Worm (Caenorhabditis elegans) whole organism, L3 larva: ENCODE results near the gene grl-20.

ENCODE experiments used
- R02D3.7 ChIP-seq: fragments of 150-350 bp; optimal IDR thresholded peaks from 2 replicates; lab custom pipeline; 2014; ENCODE audit warnings: missing biosample characterization, missing genetic modification characterization
- ZK546.5 ChIP-seq: sonication (generic microtip); optimal IDR thresholded peaks from 2 replicates; lab custom pipeline; 2017; ENCODE audit warnings: missing biosample characterization, missing genetic modification characterization
- aly-2 ChIP-seq: fragments of 150-350 bp; optimal IDR thresholded peaks from 2 replicates; lab custom pipeline; 2014; ENCODE audit warnings: missing biosample characterization, missing genetic modification characterization
- ama-1 ChIP-seq: fragments of 150-350 bp; optimal IDR thresholded peaks from 2 replicates; lab custom pipeline; 2018
- ceh-16 ChIP-seq: sonication (generic microtip); optimal IDR thresholded peaks from 2 replicates; lab custom pipeline; 2017; ENCODE audit warnings: missing biosample characterization, missing genetic modification characterization
- ceh-28 ChIP-seq: fragments of 150-350 bp; optimal IDR thresholded peaks from 2 replicates; lab custom pipeline; 2014; ENCODE audit warnings: missing biosample characterization, missing genetic modification reagents, missing genetic modification characterization
- ceh-82 ChIP-seq: fragments of 150-350 bp; optimal IDR thresholded peaks from 2 replicates; lab custom pipeline; 2014; ENCODE audit warnings: missing biosample characterization, missing genetic modification characterization
- ceh-9 ChIP-seq: sonication (generic microtip); optimal IDR thresholded peaks from 2 replicates; lab custom pipeline; 2018; ENCODE audit warnings: missing biosample characterization, missing genetic modification characterization
- daf-12 ChIP-seq: fragments of 150-350 bp; optimal IDR thresholded peaks from 2 replicates; lab custom pipeline; 2014; ENCODE audit warnings: missing biosample characterization, missing genetic modification reagents, missing genetic modification characterization
- egl-27 ChIP-seq: sonication (generic microtip); optimal IDR thresholded peaks from 4 replicates; lab custom pipeline; 2017; ENCODE audit warnings: missing biosample characterization, missing genetic modification reagents, missing genetic modification characterization
- egl-5 ChIP-seq: fragments of 150-350 bp; optimal IDR thresholded peaks from 2 replicates; lab custom pipeline; 2017; ENCODE audit warnings: missing biosample characterization, missing genetic modification reagents, missing genetic modification characterization, inconsistent platforms
- elt-1 ChIP-seq: fragments of 150-350 bp; optimal IDR thresholded peaks from 2 replicates; lab custom pipeline; 2014; ENCODE audit warnings: missing biosample characterization, missing genetic modification characterization
- elt-2 ChIP-seq: sonication (generic microtip); optimal IDR thresholded peaks from 2 replicates; lab custom pipeline; 2016; ENCODE audit warnings: missing genetic modification reagents, mild to moderate bottlenecking, missing genetic modification characterization, missing compliant biosample characterization
- elt-3 ChIP-seq, 3 experiments: fragments of 150-350 bp in 1 of 3; sonication (generic microtip) in 2 of 3; optimal IDR thresholded peaks; 2 replicates in 2 of 3; 4 replicates in 1 of 3; lab custom pipeline; 2014 to 2017; ENCODE audit warnings: missing biosample characterization in 3 of 3, missing genetic modification characterization in 3 of 3
- eor-1 ChIP-seq, 2 experiments: fragments of 150-350 bp; optimal IDR thresholded peaks; 2 replicates each; lab custom pipeline; 2014 to 2018; ENCODE audit warnings: missing biosample characterization in 2 of 2, missing genetic modification characterization in 2 of 2
- fkh-10 ChIP-seq: sonication (generic microtip); optimal IDR thresholded peaks from 2 replicates; lab custom pipeline; 2017; ENCODE audit warnings: missing biosample characterization, missing genetic modification reagents, missing genetic modification characterization
- fkh-2 ChIP-seq: fragments of 150-350 bp; optimal IDR thresholded peaks from 2 replicates; lab custom pipeline; 2014; ENCODE audit warnings: missing biosample characterization, missing genetic modification reagents, missing genetic modification characterization
- fos-1 ChIP-seq: fragments of 150-350 bp; optimal IDR thresholded peaks from 2 replicates; lab custom pipeline; 2014; ENCODE audit warnings: missing biosample characterization, missing genetic modification characterization
- hmg-11 ChIP-seq: sonication (generic microtip); optimal IDR thresholded peaks from 2 replicates; lab custom pipeline; 2016; ENCODE audit warnings: missing genetic modification characterization, missing compliant biosample characterization
- jun-1 ChIP-seq: fragments of 150-350 bp; optimal IDR thresholded peaks from 2 replicates; lab custom pipeline; 2014; ENCODE audit warnings: missing biosample characterization, missing genetic modification reagents, missing genetic modification characterization
- lin-15B ChIP-seq: fragments of 150-350 bp; optimal IDR thresholded peaks from 2 replicates; lab custom pipeline; 2014; ENCODE audit warnings: missing biosample characterization, missing genetic modification characterization
- lin-39 ChIP-seq: fragments of 150-350 bp; optimal IDR thresholded peaks from 2 replicates; lab custom pipeline; 2018; ENCODE audit warnings: missing biosample characterization, missing genetic modification reagents, missing genetic modification characterization
- lsy-12 ChIP-seq: sonication (generic microtip); optimal IDR thresholded peaks from 2 replicates; lab custom pipeline; 2016; ENCODE audit warnings: mild to moderate bottlenecking, missing genetic modification characterization, missing compliant biosample characterization
- mdl-1 ChIP-seq: fragments of 150-350 bp; optimal IDR thresholded peaks from 2 replicates; lab custom pipeline; 2014; ENCODE audit warnings: missing biosample characterization, missing genetic modification characterization
- mml-1 ChIP-seq: fragments of 150-350 bp; sonication (generic microtip); optimal IDR thresholded peaks from 3 replicates; lab custom pipeline; 2014; ENCODE audit warnings: missing biosample characterization, missing genetic modification characterization
- nfya-1 ChIP-seq: sonication (generic microtip); optimal IDR thresholded peaks from 2 replicates; lab custom pipeline; 2017; ENCODE audit warnings: missing genetic modification characterization, mild to moderate bottlenecking, missing compliant biosample characterization, antibody characterized with exemption, moderate library complexity; ENCODE audit not compliant: insufficient read depth
- nhr-11 ChIP-seq: fragments of 150-350 bp; optimal IDR thresholded peaks from 2 replicates; lab custom pipeline; 2014; ENCODE audit warnings: missing biosample characterization, missing genetic modification characterization
- nhr-12 ChIP-seq: fragments of 150-350 bp; optimal IDR thresholded peaks from 2 replicates; lab custom pipeline; 2014; ENCODE audit warnings: missing biosample characterization, missing genetic modification characterization
- nhr-23 ChIP-seq: fragments of 150-350 bp; optimal IDR thresholded peaks from 2 replicates; lab custom pipeline; 2014; ENCODE audit warnings: missing biosample characterization, missing genetic modification reagents, missing genetic modification characterization
- nhr-237 ChIP-seq: fragments of 150-350 bp; optimal IDR thresholded peaks from 2 replicates; lab custom pipeline; 2014; ENCODE audit warnings: missing biosample characterization, missing genetic modification characterization
- nhr-25 ChIP-seq: sonication (generic microtip); optimal IDR thresholded peaks from 2 replicates; lab custom pipeline; 2017; ENCODE audit warnings: missing biosample characterization, missing genetic modification characterization
- nhr-28 ChIP-seq: fragments of 150-350 bp; optimal IDR thresholded peaks from 2 replicates; lab custom pipeline; 2014; ENCODE audit warnings: missing biosample characterization, missing genetic modification characterization
- nhr-43 ChIP-seq: sonication (generic microtip); optimal IDR thresholded peaks from 2 replicates; lab custom pipeline; 2016; ENCODE audit warnings: mild to moderate bottlenecking, missing genetic modification characterization, missing compliant biosample characterization; ENCODE audit not compliant: poor library complexity, severe bottlenecking
- nhr-67 ChIP-seq: fragments of 150-350 bp; optimal IDR thresholded peaks from 2 replicates; lab custom pipeline; 2014; ENCODE audit warnings: missing biosample characterization, missing genetic modification characterization
- nhr-76 ChIP-seq: fragments of 150-350 bp; sonication (generic microtip); optimal IDR thresholded peaks from 5 replicates; lab custom pipeline; 2014; ENCODE audit warnings: missing biosample characterization, missing genetic modification characterization
- nhr-77 ChIP-seq: fragments of 150-350 bp; optimal IDR thresholded peaks from 2 replicates; lab custom pipeline; 2014; ENCODE audit warnings: missing biosample characterization, missing genetic modification characterization
- pha-4 ChIP-seq: fragments of 150-350 bp; optimal IDR thresholded peaks from 2 replicates; lab custom pipeline; 2014; ENCODE audit warnings: missing biosample characterization, missing genetic modification reagents, missing genetic modification characterization
- pqm-1 ChIP-seq: fragments of 150-350 bp; optimal IDR thresholded peaks from 2 replicates; lab custom pipeline; 2017; ENCODE audit warnings: missing biosample characterization, missing genetic modification characterization, inconsistent platforms
- sea-2 ChIP-seq: fragments of 150-350 bp; sonication (generic microtip); optimal IDR thresholded peaks from 4 replicates; lab custom pipeline; 2014; ENCODE audit warnings: missing biosample characterization, missing genetic modification reagents, missing genetic modification characterization
- skn-1 ChIP-seq: fragments of 150-350 bp; optimal IDR thresholded peaks from 2 replicates; lab custom pipeline; 2014; ENCODE audit warnings: missing biosample characterization, missing genetic modification characterization
- snpc-4 ChIP-seq: fragments of 150-350 bp; optimal IDR thresholded peaks from 2 replicates; lab custom pipeline; 2014; ENCODE audit warnings: missing biosample characterization, missing genetic modification characterization
- tbx-2 ChIP-seq: sonication (generic microtip); optimal IDR thresholded peaks from 2 replicates; lab custom pipeline; 2016; ENCODE audit warnings: mild to moderate bottlenecking, missing genetic modification characterization, missing compliant biosample characterization
- unc-39 ChIP-seq: sonication (generic microtip); optimal IDR thresholded peaks from 4 replicates; lab custom pipeline; 2017; ENCODE audit warnings: missing biosample characterization, missing genetic modification characterization
- unc-62 ChIP-seq: fragments of 150-350 bp; sonication (generic microtip); optimal IDR thresholded peaks from 4 replicates; lab custom pipeline; 2014; ENCODE audit warnings: missing biosample characterization, missing genetic modification reagents, missing genetic modification characterization
- zag-1 ChIP-seq: fragments of 150-350 bp; optimal IDR thresholded peaks from 2 replicates; lab custom pipeline; 2014; ENCODE audit warnings: missing biosample characterization, missing genetic modification characterization
- ztf-11 ChIP-seq: fragments of 150-350 bp; optimal IDR thresholded peaks from 2 replicates; lab custom pipeline; 2014; ENCODE audit warnings: missing biosample characterization, missing genetic modification characterization
- ztf-4 ChIP-seq: fragments of 150-350 bp; optimal IDR thresholded peaks from 2 replicates; lab custom pipeline; 2014; ENCODE audit warnings: missing biosample characterization, missing genetic modification characterization

The grl-20 gene

ce11 chrIV:2128761-2129160 lies at the start of gene grl-20:
grl-20 (minus strand) TSS chrIV:2128861.
- TF ChIP-seq ZK546.5 (tag; lab: Kevin White, UChicago) (no peak), ceh-82 (tag; lab: Kevin White, UChicago) (no peak), fkh-10 (GFP tag; lab: Kevin White, UChicago) (no peak), egl-27 (tag; lab: Kevin White, UChicago) (no peak), jun-1 (no peak), unc-39 (no peak), ztf-4 (tag; lab: Kevin White, UChicago) (no peak), daf-12 (tag; lab: Kevin White, UChicago) (no peak), nhr-43 (tag; lab: Kevin White, UChicago) (no peak)
- TF ChIP-seq, all 47 proteins: peak for 0

- no peak for TF ChIP-seq sea-2 (GFP tag; lab: Kevin White, UChicago)
- peak; percentile 16 for TF ChIP-seq egl-27 (tag; lab: Kevin White, UChicago)
- TF ChIP-seq mdl-1 (tag; lab: Kevin White, UChicago) = no peak
- no peak for TF ChIP-seq egl-5
- no peak for TF ChIP-seq nhr-237 (tag; lab: Kevin White, UChicago)
- TF ChIP-seq unc-39 = no peak
- no peak for TF ChIP-seq unc-62
- TF ChIP-seq skn-1 (tag; lab: Kevin White, UChicago) = peak; percentile 81
- no peak for TF ChIP-seq nhr-77 (tag; lab: Kevin White, UChicago)
- peak; percentile 77 for TF ChIP-seq nhr-43 (tag; lab: Kevin White, UChicago)
- no peak for TF ChIP-seq ztf-4 (tag; lab: Kevin White, UChicago)
- TF ChIP-seq pha-4 (tag; lab: Kevin White, UChicago) = peak; percentile 78
- TF ChIP-seq nhr-11 (tag; lab: Kevin White, UChicago) = peak; percentile 15
- no peak for TF ChIP-seq fos-1 (tag; lab: Kevin White, UChicago)
- TF ChIP-seq tbx-2 (tag; lab: Kevin White, UChicago) = peak; percentile 79
- peak; percentile 68 for TF ChIP-seq nhr-25 (tag; lab: Kevin White, UChicago)
- peak; percentile 24 for TF ChIP-seq ama-1 (lab: Kevin White, UChicago)
- TF ChIP-seq nhr-28 (tag; lab: Kevin White, UChicago) = no peak
- peak; percentile 76 for TF ChIP-seq lsy-12 (tag; lab: Kevin White, UChicago)
- TF ChIP-seq mml-1 (tag; lab: Kevin White, UChicago) = no peak
- TF ChIP-seq R02D3.7 (tag; lab: Kevin White, UChicago) = peak; percentile 65
- no peak for TF ChIP-seq daf-12 (tag; lab: Kevin White, UChicago)
- TF ChIP-seq jun-1 = peak; percentile 81
- TF ChIP-seq elt-3 (tag; optimal IDR thresholded peaks at IDR 0.05; lab: Kevin White, UChicago) = no peak
- TF ChIP-seq nhr-12 = no peak
- peak; percentile 68 for TF ChIP-seq snpc-4 (tag; lab: Kevin White, UChicago)
- peak; percentile 84 for TF ChIP-seq nfya-1 (tag; lab: Kevin White, UChicago)
- peak; percentile 78 for TF ChIP-seq fkh-10 (GFP tag; lab: Kevin White, UChicago)
- TF ChIP-seq nhr-23 = peak; percentile 78
- no peak for TF ChIP-seq aly-2 (tag; lab: Kevin White, UChicago)
- TF ChIP-seq ZK546.5 (tag; lab: Kevin White, UChicago) = no peak
- peak; percentile 89 for TF ChIP-seq lin-15B (tag; lab: Kevin White, UChicago)
- TF ChIP-seq nhr-76 (tag; lab: Kevin White, UChicago) = no peak
- TF ChIP-seq ceh-82 (tag; lab: Kevin White, UChicago) = peak; percentile 77
- TF ChIP-seq ztf-11 (tag; lab: Kevin White, UChicago) = no peak
- TF ChIP-seq hmg-11 (tag; lab: Kevin White, UChicago) = peak; percentile 9
- TF ChIP-seq zag-1 (tag; lab: Kevin White, UChicago) = peak; percentile 2
- no peak for TF ChIP-seq ceh-16
- no peak for TF ChIP-seq pqm-1 (tag; lab: Kevin White, UChicago)
- no peak for TF ChIP-seq eor-1 (tag; optimal IDR thresholded peaks at IDR 0.05; lab: Kevin White, UChicago)
- peak; percentile 85 for TF ChIP-seq lin-39
- TF ChIP-seq fkh-2 (tag; lab: Kevin White, UChicago) = no peak
- TF ChIP-seq elt-1 (tag; lab: Kevin White, UChicago) = no peak
- TF ChIP-seq nhr-67 (tag; lab: Kevin White, UChicago) = no peak
- TF ChIP-seq elt-2 (tag; lab: Kevin White, UChicago) = peak; percentile 36
- no peak for TF ChIP-seq ceh-9 (tag; lab: Kevin White, UChicago)
- TF ChIP-seq ceh-28 (tag; lab: Kevin White, UChicago) = peak; percentile 79
Observed at ce11 chrIV:2177545-2177944, 48.9 kb upstream of the grl-20 start, which contains the start of gene hrpu-2. hrpu-2 (plus strand) TSS chrIV:2177896.
